Fruit fly (Drosophila melanogaster) whole organism, embryonic: Measurements from ENCODE around the gene Hez.

Experiments
- Adf1 ChIP-seq: fragments of 200-800 bp; sonication (Bioruptor generic); IDR thresholded peaks from 2 replicates; pipeline ENCODE4 v1.3.6; 2022; ENCODE audit warnings: missing biosample characterization, missing genetic modification characterization
- Atf3 ChIP-seq: fragments of 200-800 bp; sonication (Bioruptor generic); optimal IDR thresholded peaks from 3 replicates; lab custom pipeline; 2016; ENCODE audit warnings: missing biosample characterization, missing genetic modification characterization
- CG1024 ChIP-seq: fragments of 200-800 bp; sonication (Bioruptor generic); IDR thresholded peaks from 2 replicates; pipeline ENCODE4 v1.3.6; 2022; ENCODE audit warnings: missing biosample characterization, missing genetic modification characterization
- CG10366 ChIP-seq: fragments of 200-800 bp; sonication (Bioruptor generic); IDR thresholded peaks from 2 replicates; pipeline ENCODE4 v1.3.6; 2022; ENCODE audit warnings: missing biosample characterization, missing genetic modification characterization
- CG11398 ChIP-seq: fragments of 200-800 bp; sonication (Bioruptor generic); optimal IDR thresholded peaks from 2 replicates; lab custom pipeline; 2016; ENCODE audit warnings: missing biosample characterization, missing genetic modification characterization
- CG12744 ChIP-seq: fragments of 200-800 bp; sonication (Bioruptor generic); optimal IDR thresholded peaks from 2 replicates; lab custom pipeline; 2016; ENCODE audit warnings: missing biosample characterization, missing genetic modification characterization
- CG14014 ChIP-seq: fragments of 200-800 bp; sonication (Bioruptor generic); IDR thresholded peaks from 2 replicates; pipeline ENCODE4 v1.3.6; 2022; ENCODE audit warnings: missing biosample characterization, missing genetic modification characterization
- CG14667 ChIP-seq: fragments of 200-800 bp; sonication (Bioruptor generic); IDR thresholded peaks from 2 replicates; pipeline ENCODE4 v1.3.6; 2022; ENCODE audit warnings: missing biosample characterization, missing genetic modification characterization
- CG17328 ChIP-seq: fragments of 200-800 bp; sonication (Bioruptor generic); IDR thresholded peaks from 2 replicates; pipeline ENCODE4 v1.3.6; 2022; ENCODE audit warnings: missing biosample characterization, missing genetic modification characterization
- CG17359 ChIP-seq: fragments of 200-800 bp; sonication (Bioruptor generic); optimal IDR thresholded peaks from 3 replicates; lab custom pipeline; 2018; ENCODE audit warnings: missing biosample characterization, mild to moderate bottlenecking, missing genetic modification characterization, moderate library complexity
- CG17361 ChIP-seq: fragments of 200-800 bp; sonication (Bioruptor generic); IDR thresholded peaks from 3 replicates; pipeline ENCODE4 v1.3.6; 2022; ENCODE audit warnings: missing biosample characterization, missing genetic modification characterization
- CG17612 ChIP-seq: fragments of 200-800 bp; sonication (Bioruptor generic); IDR thresholded peaks from 2 replicates; pipeline ENCODE4 v1.3.6; 2022; ENCODE audit warnings: missing biosample characterization, missing genetic modification characterization
- CG2678 ChIP-seq: fragments of 200-800 bp; sonication (Bioruptor generic); optimal IDR thresholded peaks from 3 replicates; lab custom pipeline; 2019; ENCODE audit warnings: missing biosample characterization, mild to moderate bottlenecking, missing genetic modification characterization, moderate library complexity
- CG30431 ChIP-seq: fragments of 200-800 bp; sonication (Bioruptor generic); optimal IDR thresholded peaks from 2 replicates; lab custom pipeline; 2017; ENCODE audit warnings: missing biosample characterization, missing genetic modification characterization
- CG31224 ChIP-seq: fragments of 200-800 bp; sonication (Bioruptor generic); IDR thresholded peaks from 2 replicates; pipeline ENCODE4 v1.3.6; 2022; ENCODE audit warnings: missing biosample characterization, missing genetic modification characterization
- CG3281 ChIP-seq: fragments of 200-800 bp; sonication (Bioruptor generic); optimal IDR thresholded peaks from 3 replicates; lab custom pipeline; 2017; ENCODE audit warnings: missing biosample characterization, mild to moderate bottlenecking, missing genetic modification characterization
- CG34422 ChIP-seq: fragments of 200-800 bp; sonication (Bioruptor generic); IDR thresholded peaks from 3 replicates; pipeline ENCODE4 v1.3.6; 2022; ENCODE audit warnings: missing biosample characterization, missing genetic modification characterization
- CG5953 ChIP-seq: fragments of 200-800 bp; sonication (Bioruptor generic); IDR thresholded peaks from 2 replicates; pipeline ENCODE4 v1.3.6; 2022; ENCODE audit warnings: missing biosample characterization, missing genetic modification characterization
- CG8478 ChIP-seq: fragments of >200 bp; optimal IDR thresholded peaks from 2 replicates; lab custom pipeline; 2018
- CG9437 ChIP-seq: fragments of 200-800 bp; sonication (Bioruptor generic); optimal IDR thresholded peaks from 2 replicates; lab custom pipeline; 2018; ENCODE audit warnings: missing biosample characterization, mild to moderate bottlenecking, missing genetic modification characterization
- CoRest ChIP-seq: fragments of 200-800 bp; sonication (Bioruptor generic); optimal IDR thresholded peaks from 3 replicates; lab custom pipeline; 2018; ENCODE audit warnings: missing biosample characterization, mild to moderate bottlenecking, missing genetic modification characterization, moderate library complexity
- Dad ChIP-seq: fragments of 200-800 bp; sonication (Bioruptor generic); optimal IDR thresholded peaks from 3 replicates; lab custom pipeline; 2016; ENCODE audit warnings: missing biosample characterization, missing genetic modification characterization
- Elba2 ChIP-seq: fragments of 200-800 bp; sonication (Bioruptor generic); optimal IDR thresholded peaks from 3 replicates; lab custom pipeline; 2016; ENCODE audit warnings: missing biosample characterization, missing genetic modification characterization
- Gug ChIP-seq: fragments of 200-800 bp; sonication (Bioruptor generic); IDR thresholded peaks from 4 replicates; pipeline ENCODE4 v1.3.6; 2022; ENCODE audit warnings: missing biosample characterization, missing genetic modification characterization
- Hmr ChIP-seq: fragments of 200-800 bp; sonication (Bioruptor generic); optimal IDR thresholded peaks from 3 replicates; lab custom pipeline; 2017; ENCODE audit warnings: mild to moderate bottlenecking, missing biosample characterization, missing genetic modification reagents, missing genetic modification characterization
- Hr78 ChIP-seq, 2 experiments: fragments of 200-800 bp in 1 of 2; fragments of >200 bp in 1 of 2; sonication (Bioruptor generic) in 1 of 2; optimal IDR thresholded peaks; 2 replicates each; lab custom pipeline; 2017 to 2019; ENCODE audit warnings: missing biosample characterization in 2 of 2, missing genetic modification characterization in 2 of 2, mild to moderate bottlenecking in 1 of 2, moderate library complexity in 1 of 2
- Lim3 ChIP-seq: fragments of 200-800 bp; sonication (Bioruptor generic); IDR thresholded peaks from 2 replicates; pipeline ENCODE4 v1.3.6; 2022; ENCODE audit warnings: missing biosample characterization, missing genetic modification characterization
- Lpt ChIP-seq: fragments of >200 bp; optimal IDR thresholded peaks from 2 replicates; lab custom pipeline; 2018; ENCODE audit warnings: missing biosample characterization, missing genetic modification characterization
- Mes4 ChIP-seq: fragments of 200-800 bp; sonication (Bioruptor generic); optimal IDR thresholded peaks from 2 replicates; lab custom pipeline; 2016; ENCODE audit warnings: missing biosample characterization, missing genetic modification characterization
- Pdp1 ChIP-seq, 2 experiments: fragments of 200-800 bp; sonication (Bioruptor generic); optimal IDR thresholded peaks; 3 replicates each; lab custom pipeline; 2016; ENCODE audit warnings: missing biosample characterization in 2 of 2, missing genetic modification characterization in 2 of 2, mild to moderate bottlenecking in 1 of 2, moderate library complexity in 1 of 2
- Sox102F ChIP-seq: fragments of 200-800 bp; sonication (Bioruptor generic); optimal IDR thresholded peaks from 2 replicates; lab custom pipeline; 2018; ENCODE audit warnings: missing biosample characterization, mild to moderate bottlenecking, missing genetic modification characterization, moderate library complexity
- Ssrp ChIP-seq: fragments of 200-800 bp; sonication (Bioruptor generic); optimal IDR thresholded peaks from 2 replicates; lab custom pipeline; 2018; ENCODE audit warnings: missing biosample characterization, mild to moderate bottlenecking, missing genetic modification characterization, moderate library complexity
- cas ChIP-seq: fragments of 200-800 bp; sonication (Bioruptor generic); IDR thresholded peaks from 2 replicates; pipeline ENCODE4 v1.3.6; 2022; ENCODE audit warnings: missing biosample characterization, missing genetic modification characterization
- cato ChIP-seq: fragments of 200-800 bp; sonication (Bioruptor generic); optimal IDR thresholded peaks from 2 replicates; lab custom pipeline; 2016; ENCODE audit warnings: missing biosample characterization, missing genetic modification characterization, borderline replicate concordance
- dati ChIP-seq: fragments of 200-800 bp; sonication (Bioruptor generic); IDR thresholded peaks from 2 replicates; pipeline ENCODE4 v1.3.6; 2022; ENCODE audit warnings: missing biosample characterization, missing genetic modification characterization
- dysf ChIP-seq: fragments of 200-800 bp; sonication (Bioruptor generic); IDR thresholded peaks from 3 replicates; pipeline ENCODE4 v1.3.6; 2022; ENCODE audit warnings: missing biosample characterization, missing genetic modification characterization
- gem ChIP-seq: fragments of 200-800 bp; sonication (Bioruptor generic); optimal IDR thresholded peaks from 2 replicates; lab custom pipeline; 2019; ENCODE audit warnings: missing biosample characterization, mild to moderate bottlenecking, missing genetic modification characterization, moderate library complexity
- grau ChIP-seq: fragments of 200-800 bp; optimal IDR thresholded peaks from 3 replicates; lab custom pipeline; 2019; ENCODE audit warnings: missing biosample characterization, mild to moderate bottlenecking, missing genetic modification characterization, moderate library complexity
- gro ChIP-seq: fragments of 200-800 bp; sonication (Bioruptor generic); optimal IDR thresholded peaks from 2 replicates; lab custom pipeline; 2016; ENCODE audit warnings: missing biosample characterization, missing genetic modification characterization
- inv ChIP-seq: fragments of 200-800 bp; sonication (Bioruptor generic); IDR thresholded peaks from 2 replicates; pipeline ENCODE4 v1.3.6; 2022; ENCODE audit warnings: missing biosample characterization, missing genetic modification characterization; ENCODE audit not compliant: partially characterized antibody
- lab ChIP-seq: fragments of 200-800 bp; sonication (Bioruptor generic); optimal IDR thresholded peaks from 3 replicates; lab custom pipeline; 2017; ENCODE audit warnings: missing biosample characterization, missing genetic modification characterization, mild to moderate bottlenecking, moderate library complexity, missing genetic modification reagents
- lbe ChIP-seq: fragments of 200-800 bp; sonication (Bioruptor generic); optimal IDR thresholded peaks from 2 replicates; lab custom pipeline; 2016; ENCODE audit warnings: missing biosample characterization, mild to moderate bottlenecking, missing genetic modification characterization
- mld ChIP-seq: fragments of 200-800 bp; sonication (Bioruptor generic); IDR thresholded peaks from 3 replicates; pipeline ENCODE4 v1.3.6; 2022; ENCODE audit warnings: missing biosample characterization, missing genetic modification characterization; ENCODE audit not compliant: partially characterized antibody
- psq ChIP-seq: fragments of 200-800 bp; sonication (Bioruptor generic); optimal IDR thresholded peaks from 2 replicates; lab custom pipeline; 2017; ENCODE audit warnings: missing biosample characterization, missing genetic modification characterization
- sd ChIP-seq: fragments of 200-800 bp; sonication (Bioruptor generic); optimal IDR thresholded peaks from 3 replicates; lab custom pipeline; 2018; ENCODE audit warnings: missing biosample characterization, mild to moderate bottlenecking, missing genetic modification characterization, moderate library complexity
- sens ChIP-seq: fragments of 200-800 bp; sonication (Bioruptor generic); peaks from one replicate; lab custom pipeline; 2016; ENCODE audit warnings: missing biosample characterization, missing genetic modification characterization
- shn ChIP-seq: fragments of 200-800 bp; sonication (Bioruptor generic); optimal IDR thresholded peaks from 3 replicates; lab custom pipeline; 2016; ENCODE audit warnings: missing biosample characterization, missing genetic modification characterization
- sisA ChIP-seq: fragments of 200-800 bp; sonication (Bioruptor generic); IDR thresholded peaks from 2 replicates; pipeline ENCODE4 v1.3.6; 2022; ENCODE audit warnings: missing biosample characterization, missing genetic modification characterization
- tgo ChIP-seq: fragments of 200-800 bp; sonication (Bioruptor generic); IDR thresholded peaks from 3 replicates; pipeline ENCODE4 v1.3.6; 2022; ENCODE audit warnings: missing biosample characterization, missing genetic modification characterization
- twi ChIP-seq: fragments of 200-800 bp; optimal IDR thresholded peaks from 2 replicates; lab custom pipeline; 2019; ENCODE audit warnings: missing biosample characterization, mild to moderate bottlenecking, missing genetic modification characterization, moderate library complexity
- vvl ChIP-seq: fragments of 200-800 bp; sonication (Bioruptor generic); IDR thresholded peaks from 2 replicates; pipeline ENCODE4 v1.3.6; 2022; ENCODE audit warnings: missing biosample characterization, missing genetic modification characterization

Hez gene

DNA sequence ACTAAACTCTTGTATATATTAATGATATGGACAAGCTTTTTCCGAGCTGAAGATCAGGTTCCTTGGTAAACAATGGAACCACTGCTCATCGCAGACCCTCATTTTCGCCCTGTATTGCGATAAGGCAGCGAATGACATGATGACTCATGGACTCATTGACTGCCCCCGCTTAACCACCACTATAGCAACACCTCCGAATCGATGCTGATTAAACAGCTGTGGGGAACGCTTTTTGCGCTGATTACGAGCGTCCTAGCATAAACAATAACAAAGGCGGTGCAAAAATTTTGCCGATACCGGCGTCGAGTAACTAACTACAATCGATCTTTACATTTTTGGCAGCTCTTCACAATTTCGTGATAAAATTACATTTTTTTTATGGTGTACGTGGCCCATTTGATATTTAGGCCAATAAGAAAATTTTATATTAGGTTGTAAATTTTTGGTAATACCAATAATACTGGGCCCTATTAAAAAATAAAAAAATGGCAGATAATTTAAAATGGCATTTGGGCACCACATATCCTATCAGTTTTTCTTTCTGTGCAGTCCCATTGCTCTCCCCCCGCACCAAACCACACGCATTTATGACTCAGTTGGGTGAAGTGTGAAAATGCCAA lies 2.7 kb upstream of the Hez start:
- peak; percentile 20 for TF ChIP-seq lbe (GFP tag; lab: Kevin White, UChicago)
- peak; percentile 35 for TF ChIP-seq CG2678 (tag; lab: Kevin White, UChicago)
- TF ChIP-seq Lim3 (GFP tag; lab: Robert Waterston, UW) = no peak
- no peak for TF ChIP-seq Gug (GFP tag; lab: Robert Waterston, UW)
- TF ChIP-seq CG34422 (GFP tag; lab: Robert Waterston, UW) = 0 out of 3 replicates have a peak, but pooled peaks have one; percentile 8
- no peak for TF ChIP-seq CG17359 (tag; lab: Kevin White, UChicago)
- no peak for TF ChIP-seq psq (GFP tag; lab: Kevin White, UChicago)
- no peak for TF ChIP-seq CG12744 (GFP tag; lab: Kevin White, UChicago)
- TF ChIP-seq CG14014 (GFP tag; lab: Robert Waterston, UW) = no peak
- TF ChIP-seq CG17361 = no peak
- TF ChIP-seq CG3281 = peak; percentile 14
- 0 out of 2 replicates have a peak, but pooled peaks have one; percentile 25 for TF ChIP-seq CG17328 (GFP tag; lab: Robert Waterston, UW)
- no peak for TF ChIP-seq Atf3
- no peak for TF ChIP-seq Ssrp (tag; lab: Kevin White, UChicago)
- no peak for TF ChIP-seq CG17612 (GFP tag; lab: Robert Waterston, UW)
- TF ChIP-seq Hmr = peak; percentile 1
- TF ChIP-seq CoRest (tag; lab: Kevin White, UChicago) = no peak
- no peak for TF ChIP-seq twi (tag; lab: Kevin White, UChicago)
- TF ChIP-seq CG5953 (GFP tag; lab: Robert Waterston, UW) = no peak
- peak; percentile 34 for TF ChIP-seq gem
- TF ChIP-seq Dad (GFP tag; lab: Kevin White, UChicago) = no peak
- no peak for TF ChIP-seq CG1024 (GFP tag; lab: Robert Waterston, UW)
- peak; percentile 11; the same call in 1 of the 2 replicates for TF ChIP-seq Adf1 (GFP tag; lab: Robert Waterston, UW)
- TF ChIP-seq sisA (GFP tag; lab: Robert Waterston, UW) = peak; percentile 23; the same call in 1 of the 2 replicates
- no peak for TF ChIP-seq grau (tag; lab: Kevin White, UChicago)
- TF ChIP-seq Lpt (GFP tag; lab: Kevin White, UChicago) = no peak
- TF ChIP-seq CG11398 = no peak
- TF ChIP-seq CG31224 (GFP tag; lab: Robert Waterston, UW) = no peak
- TF ChIP-seq Elba2 (GFP tag; lab: Kevin White, UChicago) = peak; percentile 18
- no peak for TF ChIP-seq CG30431 (GFP tag; lab: Kevin White, UChicago)
- TF ChIP-seq shn = peak; percentile 27
- no peak for TF ChIP-seq cato (GFP tag; lab: Kevin White, UChicago)
- no peak for TF ChIP-seq inv (GFP tag; lab: Robert Waterston, UW)
- peak; percentile 28; the same call in 1 of the 2 replicates for TF ChIP-seq CG10366 (GFP tag; lab: Robert Waterston, UW)
- TF ChIP-seq lab (GFP tag; lab: Kevin White, UChicago) = peak; percentile 21
- no peak for TF ChIP-seq CG9437 (GFP tag; lab: Kevin White, UChicago)
- no peak for TF ChIP-seq CG14667
- TF ChIP-seq Pdp1 (GFP tag; optimal IDR thresholded peaks at IDR 0.05; lab: Kevin White, UChicago) = peak in 1 of 2 experiments; percentile 2
- no peak for TF ChIP-seq cas (GFP tag; lab: Robert Waterston, UW)
- no peak for TF ChIP-seq dati (GFP tag; lab: Robert Waterston, UW)
- 0 out of 3 replicates have a peak, but pooled peaks have one; percentile 7 for TF ChIP-seq dysf (GFP tag; lab: Robert Waterston, UW)
- no peak for TF ChIP-seq CG8478
- no peak for TF ChIP-seq tgo (GFP tag; lab: Robert Waterston, UW)
- peak; percentile 27 for TF ChIP-seq Sox102F (GFP tag; lab: Kevin White, UChicago)
- TF ChIP-seq mld = no peak
- TF ChIP-seq vvl (GFP tag; lab: Robert Waterston, UW) = no peak
- no peak for TF ChIP-seq Hr78 (GFP tag; optimal IDR thresholded peaks at IDR 0.05; lab: Kevin White, UChicago)
- TF ChIP-seq gro (GFP tag; lab: Kevin White, UChicago) = no peak
- peak; percentile 1 for TF ChIP-seq Mes4 (GFP tag; lab: Kevin White, UChicago)
- TF ChIP-seq sens (GFP tag; lab: Kevin White, UChicago) = peak; percentile 68
- peak; percentile 35 for TF ChIP-seq sd (tag; lab: Kevin White, UChicago)
